Worm (Caenorhabditis elegans): ENCODE results near the gene C04A11.1.

- TF ChIP-seq pbrm-1 (GFP tag; IDR thresholded peaks at IDR 0.05) (no peak), snpc-1.1 (tag; optimal IDR thresholded peaks at IDR 0.05; ENCODE audit: insufficient read depth) (no peak), gei-17 (GFP tag; optimal IDR thresholded peaks at IDR 0.05) (no peak), Y53F4B.3 (GFP tag; IDR thresholded peaks at IDR 0.05) (no peak), nhr-27 (tag; optimal IDR thresholded peaks at IDR 0.05) (no peak), lir-1 (GFP tag; conservative IDR thresholded peaks at IDR 0.05) (no peak), ama-1 (optimal IDR thresholded peaks at IDR 0.05) (no peak), ama-1 (GFP tag; optimal IDR thresholded peaks at IDR 0.05) (no peak), hmg-20 (GFP tag; IDR thresholded peaks at IDR 0.05) (no peak), F55B11.4 (tag; optimal IDR thresholded peaks at IDR 0.05; ENCODE audit: borderline replicate concordance, insufficient read depth) (no peak), T26A5.8 (tag; optimal IDR thresholded peaks at IDR 0.05) (no peak), ztf-28 (GFP tag; IDR thresholded peaks at IDR 0.05) (no peak), ztf-26 (tag; optimal IDR thresholded peaks at IDR 0.05) (no peak)
Observed at ce11 chrX:13709060-13709459, 48.8 kb downstream of the C04A11.1 start.

All from whole organism, young adult.